Fruit fly (Drosophila melanogaster): ENCODE data around the gene CG6149.

dm6 chr3L:11415382-11415781, 19.9 kb downstream of the CG6149 start:
- TF ChIP-seq Hr96 (GFP tag; optimal IDR thresholded peaks at IDR 0.05) = no peak
- no peak for TF ChIP-seq cic (GFP tag; optimal IDR thresholded peaks at IDR 0.05)
- no peak for TF ChIP-seq cnc (optimal IDR thresholded peaks at IDR 0.05)
- TF ChIP-seq CG5204 (GFP tag; optimal IDR thresholded peaks at IDR 0.05) = no peak
- no peak for TF ChIP-seq CG33017 (tag; optimal IDR thresholded peaks at IDR 0.05)
- TF ChIP-seq CG1620 (GFP tag; optimal IDR thresholded peaks at IDR 0.05) = no peak
- TF ChIP-seq CG11617 (GFP tag; optimal IDR thresholded peaks at IDR 0.05) = no peak
- TF ChIP-seq bab1 (GFP tag; optimal IDR thresholded peaks at IDR 0.05) = no peak
